Worm (Caenorhabditis elegans) whole organism, young adult: Measurements from ENCODE around the gene K08H10.10.

Experiments used
- K11D2.4 ChIP-seq: fragments of 200-800 bp; sonication (Bioruptor generic); IDR thresholded peaks from 2 replicates; pipeline ENCODE4 v1.3.6; 2022; ENCODE audit warnings: missing genetic modification reagents, missing genetic modification characterization, missing compliant biosample characterization
- akir-1 ChIP-seq: fragments of 200-800 bp; sonication (Bioruptor generic); optimal IDR thresholded peaks from 2 replicates; lab custom pipeline; 2018; ENCODE audit warnings: mild to moderate bottlenecking, missing genetic modification characterization, moderate library complexity, missing compliant biosample characterization
- ccch-3 ChIP-seq: fragments of 200-800 bp; sonication (Bioruptor generic); optimal IDR thresholded peaks from 2 replicates; lab custom pipeline; 2018; ENCODE audit warnings: mild to moderate bottlenecking, missing genetic modification characterization, missing compliant biosample characterization
- cebp-2 ChIP-seq: fragments of 200-800 bp; sonication (Bioruptor generic); IDR thresholded peaks from 2 replicates; pipeline ENCODE4 v1.3.6; 2022; ENCODE audit warnings: missing genetic modification characterization, missing compliant biosample characterization
- ceh-100 ChIP-seq: fragments of 200-800 bp; sonication (Bioruptor generic); IDR thresholded peaks from 2 replicates; pipeline ENCODE4 v1.3.6; 2022; ENCODE audit warnings: missing genetic modification reagents, missing genetic modification characterization, missing compliant biosample characterization
- ceh-91 ChIP-seq: fragments of 200-800 bp; sonication (Bioruptor generic); IDR thresholded peaks from 2 replicates; pipeline ENCODE4 v1.3.6; 2022; ENCODE audit warnings: missing genetic modification reagents, missing genetic modification characterization, missing compliant biosample characterization
- let-607 ChIP-seq, 2 experiments: fragments of 200-800 bp in 1 of 2; sonication (Bioruptor generic) in 1 of 2; sonication (generic microtip) in 1 of 2; optimal IDR thresholded peaks; 2 replicates each; lab custom pipeline; 2016 to 2018; ENCODE audit warnings: mild to moderate bottlenecking in 2 of 2, missing compliant biosample characterization in 2 of 2, missing genetic modification characterization in 2 of 2, moderate library complexity in 2 of 2, missing genotype in 1 of 2
- lin-35 ChIP-seq, 3 experiments: fragments of 150-350 bp in 2 of 3; sonication (generic microtip) in 1 of 3; optimal IDR thresholded peaks; 2 replicates each; lab custom pipeline; 2014 to 2018; ENCODE audit warnings: missing biosample characterization in 3 of 3, missing genetic modification characterization in 3 of 3, missing genetic modification reagents in 3 of 3
- nfya-1 ChIP-seq: sonication (generic microtip); optimal IDR thresholded peaks from 2 replicates; lab custom pipeline; 2017; ENCODE audit warnings: antibody characterized with exemption, missing compliant biosample characterization, missing genetic modification characterization, borderline replicate concordance; ENCODE audit not compliant: insufficient read depth
- pbrm-1 ChIP-seq: fragments of 200-800 bp; sonication (Bioruptor generic); IDR thresholded peaks from 2 replicates; pipeline ENCODE4 v1.3.6; 2022; ENCODE audit warnings: missing genetic modification reagents, missing genetic modification characterization, missing compliant biosample characterization
- sdz-38 ChIP-seq: sonication (generic microtip); optimal IDR thresholded peaks from 2 replicates; lab custom pipeline; 2016; ENCODE audit warnings: missing genotype, missing genetic modification characterization, missing compliant biosample characterization
- zim-3 ChIP-seq: sonication (generic microtip); optimal IDR thresholded peaks from 2 replicates; lab custom pipeline; 2017; ENCODE audit warnings: mild to moderate bottlenecking, missing genetic modification characterization, moderate library complexity, missing compliant biosample characterization

- TF ChIP-seq ccch-3 (GFP tag; lab: Kevin White, UChicago) (no peak), nfya-1 (tag; lab: Kevin White, UChicago) (no peak), pbrm-1 (GFP tag; lab: Robert Waterston, UW) (no peak), akir-1 (no peak), cebp-2 (GFP tag; lab: Robert Waterston, UW) (no peak), sdz-38 (tag; lab: Kevin White, UChicago) (no peak), ceh-91 (no peak), K11D2.4 (GFP tag; lab: Robert Waterston, UW) (no peak), ceh-100 (GFP tag; lab: Robert Waterston, UW) (no peak), let-607 (tag; optimal IDR thresholded peaks at IDR 0.05; lab: Kevin White, UChicago) (no peak), zim-3 (tag; lab: Kevin White, UChicago) (no peak), lin-35 (GFP tag; optimal IDR thresholded peaks at IDR 0.05; lab: Kevin White, UChicago) (no peak)
Observed at ce11 chrV:9977211-9977610, 23.6 kb upstream of the K08H10.10 start.
